Fruit fly (Drosophila melanogaster): ENCODE measurements around the gene EMC4.

EMC4 gene

dm6 chr3L:22863367-22864078, 4.5 kb downstream of the EMC4 start, which contains the start of gene CG33169 (continued):
- peak; percentile 88 for TF ChIP-seq H15 (GFP tag; IDR thresholded peaks at IDR 0.05)
- TF ChIP-seq CG4730 (GFP tag; IDR thresholded peaks at IDR 0.05): peak; percentile 44
- TF ChIP-seq CG12659 (GFP tag; optimal IDR thresholded peaks at IDR 0.05): peak; percentile 93
- TF ChIP-seq HLH4C (GFP tag; IDR thresholded peaks at IDR 0.05; ENCODE audit: partially characterized antibody): peak; percentile 49; the same call in 1 of the 3 replicates
- peak; percentile 99 for TF ChIP-seq kay (GFP tag; optimal IDR thresholded peaks at IDR 0.05)
- peak; percentile 71 for TF ChIP-seq Chrac-16 (GFP tag; optimal IDR thresholded peaks at IDR 0.05)
- peak; percentile 73 for TF ChIP-seq CG10431 (GFP tag; optimal IDR thresholded peaks at IDR 0.05)
- TF ChIP-seq ro (GFP tag; IDR thresholded peaks at IDR 0.05): peak; percentile 73; the same call in 1 of the 2 replicates
- TF ChIP-seq Sry-β (GFP tag; optimal IDR thresholded peaks at IDR 0.05): peak; percentile 23
- peak; percentile 95 for TF ChIP-seq CG11247 (GFP tag; IDR thresholded peaks at IDR 0.05)
- peak; percentile 40 for TF ChIP-seq cato (GFP tag; optimal IDR thresholded peaks at IDR 0.05; ENCODE audit: borderline replicate concordance)
- peak; percentile 48 for TF ChIP-seq TFAM (GFP tag; optimal IDR thresholded peaks at IDR 0.05)
- TF ChIP-seq CG11560 (tag; IDR thresholded peaks at IDR 0.05): peak; percentile 67; the same call in 2 of the 3 replicates
- peak; percentile 70 for TF ChIP-seq CG2116 (GFP tag; optimal IDR thresholded peaks at IDR 0.05)
- TF ChIP-seq CG2712 (tag; optimal IDR thresholded peaks at IDR 0.05): peak; percentile 76
- peak; percentile 87 for TF ChIP-seq tx (GFP tag; optimal IDR thresholded peaks at IDR 0.05)
- TF ChIP-seq CG17359 (tag; optimal IDR thresholded peaks at IDR 0.05): peak; percentile 82
- no peak for TF ChIP-seq Hr78 (GFP tag; optimal IDR thresholded peaks at IDR 0.05)

DNA sequence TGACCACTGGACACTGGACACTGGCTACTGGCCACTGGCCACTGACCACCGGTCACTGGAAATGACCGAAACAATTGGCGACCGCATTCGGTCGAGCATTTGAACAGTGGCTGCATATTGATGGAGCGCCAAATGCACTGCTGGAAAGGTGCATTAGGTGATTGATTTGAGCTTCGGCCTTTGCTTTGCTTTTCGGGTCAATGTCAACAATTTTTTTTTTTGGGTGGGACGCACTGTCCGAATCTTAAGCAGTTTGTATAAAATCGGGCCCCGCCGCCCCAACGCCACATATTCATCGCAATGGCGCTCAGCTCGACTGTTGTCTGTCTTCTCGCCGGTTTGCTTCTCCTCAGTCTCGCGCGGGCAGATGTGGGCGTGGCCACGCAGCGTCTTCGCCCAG, 7.6 kb downstream of the EMC4 start, which contains the start of gene CG13239:
Gene CG13239, plus strand, starts transcription at position 301 of the 400 bp plus-strand sequence.
- TF ChIP-seq mld (GFP tag; IDR thresholded peaks at IDR 0.05; ENCODE audit: partially characterized antibody): no peak
- TF ChIP-seq ap (GFP tag; IDR thresholded peaks at IDR 0.05): no peak
- no peak for TF ChIP-seq tgo (GFP tag; IDR thresholded peaks at IDR 0.05)
- no peak for TF ChIP-seq CG30020 (tag; optimal IDR thresholded peaks at IDR 0.05)
- no peak for TF ChIP-seq CG17802 (tag; optimal IDR thresholded peaks at IDR 0.05)
- TF ChIP-seq Dll (GFP tag; IDR thresholded peaks at IDR 0.05; ENCODE audit: partially characterized antibody): 0 out of 4 replicates have a peak, but pooled peaks have one; percentile 14
- TF ChIP-seq seq (GFP tag; IDR thresholded peaks at IDR 0.05): no peak
- no peak for TF ChIP-seq CG31224 (GFP tag; IDR thresholded peaks at IDR 0.05)
- no peak for TF ChIP-seq CG12219 (GFP tag; optimal IDR thresholded peaks at IDR 0.05)
- peak; percentile 33; the same call in 1 of the 2 replicates for TF ChIP-seq vvl (GFP tag; IDR thresholded peaks at IDR 0.05)

- TF ChIP-seq CG32772 (GFP tag; IDR thresholded peaks at IDR 0.05): peak; percentile 12; the same call in 1 of the 2 replicates
- no peak for TF ChIP-seq trem (tag; optimal IDR thresholded peaks at IDR 0.05)
- no peak for TF ChIP-seq BEAF-32 (GFP tag; optimal IDR thresholded peaks at IDR 0.05)
Measured at dm6 chr3L:22856009-22856477, 12.0 kb downstream of the EMC4 start, which contains the start of gene CG32459. CG32459 (minus strand) TSS chr3L:22856059.

DNA sequence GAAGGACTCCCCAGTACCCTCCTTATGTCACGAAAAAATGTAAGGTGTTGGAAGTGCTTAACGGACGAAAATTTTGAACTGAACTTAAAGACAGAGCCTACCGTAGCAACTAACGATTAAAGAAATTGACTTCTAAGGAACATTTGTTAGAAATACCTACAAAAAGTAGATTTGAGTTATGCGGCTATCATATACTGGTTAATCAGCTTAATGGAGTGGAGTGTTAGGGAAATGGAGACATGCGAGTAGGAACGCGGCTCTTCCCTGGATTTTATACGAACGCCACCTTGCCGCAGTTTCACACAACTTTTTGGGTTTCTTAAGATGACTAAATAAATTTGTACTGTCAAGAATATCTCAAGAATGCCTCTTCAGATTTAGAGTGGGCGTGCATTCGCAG, 14.6 kb downstream of the EMC4 start, which contains the start of gene CG32462:
Gene CG32462, minus strand, starts transcription at position 101 of the 400 bp plus-strand sequence.
- no peak for TF ChIP-seq Atf6 (GFP tag; IDR thresholded peaks at IDR 0.05)
- no peak for TF ChIP-seq CG2129 (GFP tag; IDR thresholded peaks at IDR 0.05; ENCODE audit: partially characterized antibody)
- TF ChIP-seq Camta (GFP tag; optimal IDR thresholded peaks at IDR 0.05): no peak
- no peak for TF ChIP-seq Myb (GFP tag; optimal IDR thresholded peaks at IDR 0.05)
- TF ChIP-seq Mad (GFP tag; optimal IDR thresholded peaks at IDR 0.05): no peak
- TF ChIP-seq CG11560 (tag; IDR thresholded peaks at IDR 0.05): no peak
- TF ChIP-seq gce (GFP tag; IDR thresholded peaks at IDR 0.05): no peak
- TF ChIP-seq CG7556 (GFP tag; optimal IDR thresholded peaks at IDR 0.05): no peak
- no peak for TF ChIP-seq lmd (GFP tag; IDR thresholded peaks at IDR 0.05)
- TF ChIP-seq cato (GFP tag; optimal IDR thresholded peaks at IDR 0.05; ENCODE audit: borderline replicate concordance): no peak
- no peak for TF ChIP-seq br (optimal IDR thresholded peaks at IDR 0.05)
- TF ChIP-seq CG10147 (GFP tag; optimal IDR thresholded peaks at IDR 0.05): no peak
